Fruit fly (Drosophila melanogaster) whole organism, pupa: Measurements from ENCODE around the gene Taf9.

ENCODE experiments used
- CG8301 ChIP-seq: fragments of 200-800 bp; sonication (Bioruptor generic); optimal IDR thresholded peaks from 2 replicates; lab custom pipeline; 2018; ENCODE audit warnings: missing biosample characterization, mild to moderate bottlenecking, missing genetic modification characterization
- Pif1A ChIP-seq: fragments of 200-800 bp; sonication (Bioruptor generic); optimal IDR thresholded peaks from 3 replicates; lab custom pipeline; 2016; ENCODE audit warnings: missing biosample characterization, missing genetic modification characterization

dm6 chrX:17804048-17804447 is 37.9 kb upstream of the Taf9 start:
- TF ChIP-seq Pif1A (GFP tag; lab: Kevin White, UChicago) (no peak), CG8301 (tag; lab: Kevin White, UChicago) (no peak)
